Worm (Caenorhabditis elegans) whole organism, L1 larva: Measurements from ENCODE around the gene C33F10.1.
A peak's percentile ranks its signal among the peaks of the same experiment; 100 is the strongest.
"Not testable (repeated sequence)": the region's sequence is repeated elsewhere in the genome, so short reads cannot be mapped to it uniquely, and the experiment has no call there.

ENCODE experiments used
- C04F5.9 ChIP-seq: sonication (generic microtip); optimal IDR thresholded peaks from 2 replicates; lab custom pipeline; 2016; ENCODE audit warnings: missing genetic modification characterization, missing compliant biosample characterization
- C16A3.4 ChIP-seq: fragments of 150-350 bp; optimal IDR thresholded peaks from 2 replicates; lab custom pipeline; 2014; ENCODE audit warnings: missing biosample characterization, missing genetic modification characterization
- aha-1 ChIP-seq: fragments of 150-350 bp; optimal IDR thresholded peaks from 2 replicates; lab custom pipeline; 2014; ENCODE audit warnings: missing biosample characterization, missing genetic modification characterization
- blmp-1 ChIP-seq: fragments of 150-350 bp; optimal IDR thresholded peaks from 2 replicates; lab custom pipeline; 2014; ENCODE audit warnings: missing biosample characterization, missing genetic modification characterization
- ceh-8 ChIP-seq: fragments of 200-800 bp; sonication (Bioruptor generic); optimal IDR thresholded peaks from 2 replicates; lab custom pipeline; 2018; ENCODE audit warnings: mild to moderate bottlenecking, missing genetic modification characterization, moderate library complexity, missing compliant biosample characterization
- ceh-88 ChIP-seq: fragments of 200-800 bp; sonication (Bioruptor generic); IDR thresholded peaks from 2 replicates; pipeline ENCODE4 v1.3.6; 2022; ENCODE audit warnings: missing genetic modification characterization, missing compliant biosample characterization
- dpl-1 ChIP-seq, 3 experiments: fragments of 150-350 bp in 2 of 3; sonication (generic microtip) in 1 of 3; optimal IDR thresholded peaks; 2 replicates each; lab custom pipeline; 2014 to 2017; ENCODE audit warnings: missing biosample characterization in 3 of 3, missing genetic modification characterization in 3 of 3, missing genetic modification reagents in 3 of 3
- efl-1 ChIP-seq, 4 experiments: fragments of 150-350 bp; optimal IDR thresholded peaks in 3 of 4; peaks in 1 of 4; 1 replicate in 1 of 4; 2 replicates in 3 of 4; lab custom pipeline; 2014; ENCODE audit warnings: missing biosample characterization in 2 of 4, missing genetic modification characterization in 2 of 4, missing genetic modification reagents in 2 of 4
- efl-3 ChIP-seq: fragments of 200-800 bp; sonication (Bioruptor generic); optimal IDR thresholded peaks from 2 replicates; lab custom pipeline; 2018; ENCODE audit warnings: mild to moderate bottlenecking, missing genetic modification characterization, missing compliant biosample characterization
- elt-3 ChIP-seq, 6 experiments: fragments of 150-350 bp in 1 of 6; sonication (generic microtip); optimal IDR thresholded peaks; 2 replicates each; lab custom pipeline; 2017 to 2018; ENCODE audit warnings: missing biosample characterization in 6 of 6, missing genetic modification characterization in 6 of 6, inconsistent platforms in 1 of 6
- grh-1 ChIP-seq: fragments of 200-800 bp; sonication (Bioruptor generic); IDR thresholded peaks from 2 replicates; pipeline ENCODE4 v1.3.6; 2022; ENCODE audit warnings: missing genetic modification reagents, missing genetic modification characterization, missing compliant biosample characterization
- hlh-17 ChIP-seq: fragments of 200-800 bp; sonication (Bioruptor generic); optimal IDR thresholded peaks from 2 replicates; lab custom pipeline; 2018; ENCODE audit warnings: missing genetic modification characterization, mild to moderate bottlenecking, missing compliant biosample characterization, moderate library complexity, borderline replicate concordance
- hpl-2 ChIP-seq: fragments of 150-350 bp; optimal IDR thresholded peaks from 2 replicates; lab custom pipeline; 2014; ENCODE audit warnings: missing biosample characterization, missing genetic modification reagents, missing genetic modification characterization
- irx-1 ChIP-seq: sonication (generic microtip); optimal IDR thresholded peaks from 2 replicates; lab custom pipeline; 2016; ENCODE audit warnings: missing genetic modification characterization, missing compliant biosample characterization
- jun-1 ChIP-seq: fragments of 150-350 bp; optimal IDR thresholded peaks from 2 replicates; lab custom pipeline; 2014; ENCODE audit warnings: missing biosample characterization, missing genetic modification reagents, missing genetic modification characterization
- lin-14 ChIP-seq: fragments of 200-800 bp; sonication (Bioruptor generic); optimal IDR thresholded peaks from 2 replicates; lab custom pipeline; 2018; ENCODE audit warnings: mild to moderate bottlenecking, missing genetic modification characterization, moderate library complexity, missing compliant biosample characterization
- lin-15B ChIP-seq: fragments of 150-350 bp; sonication (generic microtip); optimal IDR thresholded peaks from 3 replicates; lab custom pipeline; 2014; ENCODE audit warnings: missing biosample characterization, missing genetic modification characterization
- lsy-2 ChIP-seq, 2 experiments: fragments of 150-350 bp; optimal IDR thresholded peaks; 2 replicates each; lab custom pipeline; 2014; ENCODE audit warnings: missing biosample characterization in 2 of 2, missing genetic modification characterization in 2 of 2
- mef-2 ChIP-seq: fragments of 150-350 bp; optimal IDR thresholded peaks from 2 replicates; lab custom pipeline; 2014; ENCODE audit warnings: missing biosample characterization, missing genetic modification characterization
- nhr-12 ChIP-seq: sonication (generic microtip); optimal IDR thresholded peaks from 2 replicates; lab custom pipeline; 2017; ENCODE audit warnings: missing biosample characterization, missing genetic modification characterization
- nhr-19 ChIP-seq: fragments of 200-800 bp; sonication (Bioruptor generic); conservative IDR thresholded peaks from 2 replicates; pipeline ENCODE4 v1.3.6; 2022; ENCODE audit warnings: missing genetic modification characterization, missing compliant biosample characterization
- nhr-20 ChIP-seq: sonication (generic microtip); optimal IDR thresholded peaks from 2 replicates; lab custom pipeline; 2016; ENCODE audit warnings: mild to moderate bottlenecking, missing genetic modification characterization, missing compliant biosample characterization
- nhr-76 ChIP-seq: sonication (generic microtip); optimal IDR thresholded peaks from 2 replicates; lab custom pipeline; 2017; ENCODE audit warnings: missing biosample characterization, missing genetic modification characterization
- nhr-84 ChIP-seq: sonication (generic microtip); optimal IDR thresholded peaks from 2 replicates; lab custom pipeline; 2017; ENCODE audit warnings: missing biosample characterization, missing genetic modification characterization
- nhr-85 ChIP-seq: sonication (generic microtip); peaks from one replicate; lab custom pipeline; 2016; ENCODE audit warnings: missing genetic modification characterization, inconsistent platforms, missing compliant biosample characterization
- pqm-1 ChIP-seq: sonication (generic microtip); optimal IDR thresholded peaks from 3 replicates; lab custom pipeline; 2017; ENCODE audit warnings: missing biosample characterization, missing genetic modification characterization
- snu-23 ChIP-seq: sonication (generic microtip); optimal IDR thresholded peaks from 2 replicates; lab custom pipeline; 2016; ENCODE audit warnings: missing genetic modification characterization, missing compliant biosample characterization
- sup-37 ChIP-seq: fragments of 200-800 bp; sonication (Bioruptor generic); optimal IDR thresholded peaks from 2 replicates; lab custom pipeline; 2018; ENCODE audit warnings: mild to moderate bottlenecking, missing genetic modification characterization, missing compliant biosample characterization
- swsn-7 ChIP-seq: sonication (generic microtip); optimal IDR thresholded peaks from 2 replicates; lab custom pipeline; 2016; ENCODE audit warnings: missing genetic modification characterization, missing compliant biosample characterization
- tbx-2 ChIP-seq: sonication (generic microtip); optimal IDR thresholded peaks from 2 replicates; lab custom pipeline; 2016; ENCODE audit warnings: missing genetic modification characterization, missing compliant biosample characterization
- tlp-1 ChIP-seq: fragments of 150-350 bp; optimal IDR thresholded peaks from 2 replicates; lab custom pipeline; 2014; ENCODE audit warnings: missing biosample characterization, missing genetic modification characterization
- unc-62 ChIP-seq: fragments of 150-350 bp; optimal IDR thresholded peaks from 2 replicates; lab custom pipeline; 2014; ENCODE audit warnings: missing biosample characterization, missing genetic modification reagents, missing genetic modification characterization
- ztf-4 ChIP-seq: fragments of 150-350 bp; optimal IDR thresholded peaks from 2 replicates; lab custom pipeline; 2014; ENCODE audit warnings: missing biosample characterization, missing genetic modification characterization

Gene C33F10.1

ce11 chrII:4811986-4812385 is 22.8 kb upstream of the C33F10.1 start, which contains the start of gene rig-6:
Gene rig-6 (minus strand): TSS chrII:4812086.
- TF ChIP-seq efl-3 (GFP tag; lab: Kevin White, UChicago) (no peak), lsy-2 (tag; optimal IDR thresholded peaks at IDR 0.05; lab: Kevin White, UChicago) (no peak), tlp-1 (tag; lab: Kevin White, UChicago) (no peak)

ce11 chrII:4815356-4815755 is 19.5 kb upstream of the C33F10.1 start:
- TF ChIP-seq efl-1 (optimal IDR thresholded peaks at IDR 0.05; lab: Kevin White, UChicago): no peak
- TF ChIP-seq efl-1 (GFP tag; optimal IDR thresholded peaks at IDR 0.05 in 1 of 2; lab: Kevin White, UChicago): peak in 1 of 2 experiments; percentile 29
- TF ChIP-seq swsn-7: no peak
- TF ChIP-seq, all 84 proteins: peak for 1

ce11 chrII:4818780-4819179 is 16.0 kb upstream of the C33F10.1 start:
- TF ChIP-seq ztf-4 (tag; lab: Kevin White, UChicago) (no peak), sup-37 (GFP tag; lab: Kevin White, UChicago) (no peak), swsn-7 (no peak), unc-62 (GFP tag; lab: Kevin White, UChicago) (no peak)

DNA sequence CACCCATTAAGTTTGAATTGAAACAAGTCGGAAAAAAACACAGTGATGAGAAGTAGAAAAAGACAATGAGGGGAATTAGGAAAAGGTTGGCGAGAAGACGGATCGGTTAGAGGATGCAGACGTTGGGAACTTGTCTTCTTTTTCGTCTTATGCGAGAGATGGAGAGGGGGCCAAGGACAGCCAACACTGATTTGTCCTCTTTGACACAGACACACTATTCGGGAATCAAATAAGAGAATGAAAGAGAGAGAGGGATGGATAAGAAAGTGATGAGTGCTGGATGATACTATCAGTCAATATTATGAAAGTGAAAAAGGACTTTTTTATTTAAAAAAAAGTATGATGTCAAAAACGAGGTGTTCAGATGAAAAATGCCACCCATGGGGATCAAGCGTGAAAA is 13.1 kb upstream of the C33F10.1 start, which contains the start of gene lact-5:
Gene lact-5, minus strand, starts transcription at position 1 of the 400 bp plus-strand sequence.
- TF ChIP-seq ceh-88 (no peak), lin-14 (peak; percentile 71), tbx-2 (tag; lab: Kevin White, UChicago) (no peak), C16A3.4 (tag; lab: Kevin White, UChicago) (no peak), nhr-76 (no peak), nhr-19 (GFP tag; lab: Robert Waterston, UW) (no peak), elt-3 (tag; optimal IDR thresholded peaks at IDR 0.05; lab: Kevin White, UChicago) (peak in 3 of 6 experiments; percentile 34 to 69 (median 45)), irx-1 (tag; lab: Kevin White, UChicago) (no peak), lin-15B (tag; lab: Kevin White, UChicago) (no peak), jun-1 (tag; lab: Kevin White, UChicago) (no peak), snu-23 (GFP tag; lab: Kevin White, UChicago) (peak; percentile 1), hlh-17 (GFP tag; lab: Kevin White, UChicago) (no peak), lsy-2 (tag; optimal IDR thresholded peaks at IDR 0.05; lab: Kevin White, UChicago) (peak in 1 of 2 experiments; percentile 12), aha-1 (no peak), nhr-20 (tag; lab: Kevin White, UChicago) (peak; percentile 47), pqm-1 (no peak), sup-37 (GFP tag; lab: Kevin White, UChicago) (no peak), nhr-12 (no peak), blmp-1 (tag; lab: Kevin White, UChicago) (peak; percentile 95), nhr-85 (tag; lab: Kevin White, UChicago) (peak; percentile 76), grh-1 (no peak), ceh-8 (GFP tag; lab: Kevin White, UChicago) (no peak)

DNA sequence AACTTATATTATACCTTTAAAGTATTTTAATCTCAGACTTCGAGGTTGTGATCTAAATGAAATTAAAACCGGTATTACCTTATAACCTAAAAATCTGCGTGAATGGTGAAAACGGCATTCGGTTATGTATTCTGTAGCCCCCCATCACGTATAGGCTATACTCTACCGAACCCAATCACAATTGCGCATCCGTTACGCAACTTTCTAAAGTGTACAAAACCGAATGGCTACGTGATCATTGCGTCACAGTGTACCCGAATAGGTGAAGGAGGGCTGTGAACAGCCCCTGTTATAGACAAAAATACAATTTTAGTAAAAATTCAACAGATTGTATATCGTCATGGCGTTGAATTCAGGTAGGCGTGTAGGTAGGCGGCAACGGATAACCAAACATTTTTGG is 12.2 kb upstream of the C33F10.1 start:
- TF ChIP-seq blmp-1 (tag; lab: Kevin White, UChicago): peak; percentile 58
- TF ChIP-seq efl-1 (optimal IDR thresholded peaks at IDR 0.05; lab: Kevin White, UChicago): no peak
- peak in 1 of 2 experiments; percentile 79 for TF ChIP-seq efl-1 (GFP tag; optimal IDR thresholded peaks at IDR 0.05 in 1 of 2; lab: Kevin White, UChicago)
- no peak for TF ChIP-seq hpl-2 (GFP tag; lab: Kevin White, UChicago)
- TF ChIP-seq dpl-1 (GFP tag; optimal IDR thresholded peaks at IDR 0.05; lab: Kevin White, UChicago): no peak
- TF ChIP-seq elt-3 (tag; optimal IDR thresholded peaks at IDR 0.05; lab: Kevin White, UChicago): no peak
- no peak for TF ChIP-seq mef-2 (tag; lab: Kevin White, UChicago)

- not testable (repeated sequence) for TF ChIP-seq ceh-8 (GFP tag; lab: Kevin White, UChicago); nhr-84; C04F5.9
Measured at ce11 chrII:4825133-4825532, 9.7 kb upstream of the C33F10.1 start, which contains the start of the genes C33F10.8 and msp-40. Gene C33F10.8 (minus strand): TSS chrII:4825233. Gene msp-40 (plus strand): TSS chrII:4825414.
